Worm (Caenorhabditis elegans) whole organism, mixed stage, embryonic: Measurements from ENCODE around the gene npp-1.

Source experiments
- bed-3 ChIP-seq: fragments of 200-800 bp; sonication (Bioruptor generic); optimal IDR thresholded peaks from 3 replicates; lab custom pipeline; 2018; ENCODE audit warnings: mild to moderate bottlenecking, missing genetic modification characterization, moderate library complexity, missing compliant biosample characterization
- blmp-1 ChIP-seq: fragments of 150-350 bp; optimal IDR thresholded peaks from 2 replicates; lab custom pipeline; 2014; ENCODE audit warnings: missing biosample characterization, missing genetic modification characterization
- ceh-39 ChIP-seq: fragments of 150-350 bp; optimal IDR thresholded peaks from 2 replicates; lab custom pipeline; 2014; ENCODE audit warnings: missing biosample characterization, missing genetic modification characterization
- ceh-43 ChIP-seq: fragments of 200-800 bp; sonication (Bioruptor generic); optimal IDR thresholded peaks from 2 replicates; lab custom pipeline; 2018; ENCODE audit warnings: mild to moderate bottlenecking, missing genetic modification characterization, moderate library complexity, missing compliant biosample characterization
- ces-1 ChIP-seq: fragments of 150-350 bp; optimal IDR thresholded peaks from 2 replicates; lab custom pipeline; 2014; ENCODE audit warnings: missing biosample characterization, missing genetic modification reagents, missing genetic modification characterization
- cnd-1 ChIP-seq: fragments of 200-800 bp; sonication (Bioruptor generic); optimal IDR thresholded peaks from 2 replicates; lab custom pipeline; 2018; ENCODE audit warnings: mild to moderate bottlenecking, missing genetic modification characterization, missing compliant biosample characterization
- drap-1 ChIP-seq: fragments of 200-800 bp; sonication (Bioruptor generic); optimal IDR thresholded peaks from 3 replicates; lab custom pipeline; 2018; ENCODE audit warnings: mild to moderate bottlenecking, missing genetic modification characterization, missing compliant biosample characterization
- elt-1 ChIP-seq: sonication (generic microtip); optimal IDR thresholded peaks from 2 replicates; lab custom pipeline; 2017; ENCODE audit warnings: missing genetic modification characterization, mild to moderate bottlenecking, missing compliant biosample characterization, antibody characterized with exemption, moderate library complexity, borderline replicate concordance; ENCODE audit not compliant: insufficient read depth
- elt-3 ChIP-seq: fragments of 150-350 bp; optimal IDR thresholded peaks from 2 replicates; lab custom pipeline; 2014; ENCODE audit warnings: missing biosample characterization, missing genetic modification characterization
- flh-1 ChIP-seq: fragments of 200-800 bp; sonication (Bioruptor generic); optimal IDR thresholded peaks from 2 replicates; lab custom pipeline; 2018; ENCODE audit warnings: mild to moderate bottlenecking, missing genetic modification characterization, moderate library complexity, missing compliant biosample characterization
- ham-2 ChIP-seq: fragments of 200-800 bp; sonication (Bioruptor generic); optimal IDR thresholded peaks from 2 replicates; lab custom pipeline; 2018; ENCODE audit warnings: mild to moderate bottlenecking, missing genetic modification characterization, missing compliant biosample characterization
- hlh-1 ChIP-seq: fragments of 150-350 bp; optimal IDR thresholded peaks from 2 replicates; lab custom pipeline; 2014; ENCODE audit warnings: missing biosample characterization, missing genetic modification reagents, missing genetic modification characterization
- lin-13 ChIP-seq: fragments of 150-350 bp; optimal IDR thresholded peaks from 2 replicates; lab custom pipeline; 2014; ENCODE audit warnings: missing biosample characterization, missing genetic modification characterization
- lin-32 ChIP-seq: fragments of 200-800 bp; sonication (Bioruptor generic); optimal IDR thresholded peaks from 2 replicates; lab custom pipeline; 2018; ENCODE audit warnings: mild to moderate bottlenecking, missing genetic modification characterization, missing compliant biosample characterization
- lsy-2 ChIP-seq: fragments of 150-350 bp; optimal IDR thresholded peaks from 2 replicates; lab custom pipeline; 2014; ENCODE audit warnings: missing biosample characterization, missing genetic modification characterization
- mab-5 ChIP-seq: fragments of 150-350 bp; optimal IDR thresholded peaks from 2 replicates; lab custom pipeline; 2014; ENCODE audit warnings: missing biosample characterization, missing genetic modification characterization
- mep-1 ChIP-seq: fragments of 150-350 bp; optimal IDR thresholded peaks from 2 replicates; lab custom pipeline; 2017; ENCODE audit warnings: missing biosample characterization, missing genetic modification reagents, missing genetic modification characterization, inconsistent platforms
- mls-2 ChIP-seq: sonication (generic microtip); optimal IDR thresholded peaks from 2 replicates; lab custom pipeline; 2016; ENCODE audit warnings: mild to moderate bottlenecking, missing genetic modification characterization, moderate library complexity, missing compliant biosample characterization
- nhr-12 ChIP-seq: fragments of 150-350 bp; optimal IDR thresholded peaks from 2 replicates; lab custom pipeline; 2014; ENCODE audit warnings: missing biosample characterization, missing genetic modification characterization
- nhr-2 ChIP-seq: fragments of 150-350 bp; optimal IDR thresholded peaks from 2 replicates; lab custom pipeline; 2014; ENCODE audit warnings: missing biosample characterization, missing genetic modification characterization
- nhr-237 ChIP-seq: fragments of 150-350 bp; optimal IDR thresholded peaks from 2 replicates; lab custom pipeline; 2014; ENCODE audit warnings: missing biosample characterization, missing genetic modification characterization
- nhr-28 ChIP-seq: fragments of 150-350 bp; optimal IDR thresholded peaks from 2 replicates; lab custom pipeline; 2014; ENCODE audit warnings: missing biosample characterization, missing genetic modification characterization
- sem-2 ChIP-seq: fragments of 200-800 bp; sonication (Bioruptor generic); optimal IDR thresholded peaks from 2 replicates; lab custom pipeline; 2018; ENCODE audit warnings: mild to moderate bottlenecking, missing genetic modification characterization, missing compliant biosample characterization
- sptf-1 ChIP-seq: sonication (generic microtip); optimal IDR thresholded peaks from 2 replicates; lab custom pipeline; 2017; ENCODE audit warnings: mild to moderate bottlenecking, missing genetic modification characterization, moderate library complexity, missing compliant biosample characterization
- tbx-8 ChIP-seq: fragments of 200-800 bp; sonication (Bioruptor generic); optimal IDR thresholded peaks from 2 replicates; lab custom pipeline; 2018; ENCODE audit warnings: mild to moderate bottlenecking, missing genetic modification characterization, moderate library complexity, missing compliant biosample characterization
- unc-120 ChIP-seq: sonication (generic microtip); optimal IDR thresholded peaks from 2 replicates; lab custom pipeline; 2017; ENCODE audit warnings: missing genetic modification characterization, missing compliant biosample characterization; ENCODE audit not compliant: poor library complexity, severe bottlenecking
- unc-39 ChIP-seq: fragments of 150-350 bp; optimal IDR thresholded peaks from 2 replicates; lab custom pipeline; 2014; ENCODE audit warnings: missing biosample characterization, missing genetic modification characterization
- unc-62 ChIP-seq: fragments of 150-350 bp; optimal IDR thresholded peaks from 2 replicates; lab custom pipeline; 2014; ENCODE audit warnings: missing biosample characterization, missing genetic modification reagents, missing genetic modification characterization
- zip-8 ChIP-seq: fragments of 150-350 bp; optimal IDR thresholded peaks from 2 replicates; lab custom pipeline; 2014; ENCODE audit warnings: missing biosample characterization, missing genetic modification characterization
- ztf-11 ChIP-seq: fragments of 150-350 bp; optimal IDR thresholded peaks from 2 replicates; lab custom pipeline; 2014; ENCODE audit warnings: missing biosample characterization, missing genetic modification characterization

Gene npp-1

DNA sequence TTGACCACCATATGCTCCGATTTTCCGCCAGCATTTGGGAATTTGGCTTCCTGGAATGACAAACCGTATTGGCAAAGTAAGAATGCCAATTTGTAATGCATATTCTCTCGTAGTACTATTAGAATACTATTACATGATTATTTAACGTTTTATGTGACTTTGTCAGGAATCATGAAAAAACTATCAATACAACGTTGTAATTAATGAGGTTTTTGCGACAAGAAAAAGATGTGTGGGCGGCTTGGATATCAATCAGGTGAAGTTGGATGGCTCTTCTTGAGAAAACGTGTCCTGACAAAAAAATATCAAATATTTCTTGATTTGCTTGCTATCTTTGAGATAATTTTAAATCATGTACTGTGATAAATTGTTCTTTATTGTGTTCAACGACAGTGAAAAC lies 10.2 kb upstream of the npp-1 start, which contains the start of gene K07F5.7:
Gene K07F5.7, minus strand, starts transcription at position 101 of the 400 bp plus-strand sequence.
- TF ChIP-seq nhr-28 (tag; lab: Kevin White, UChicago): no peak
- no peak for TF ChIP-seq cnd-1 (tag; lab: Kevin White, UChicago)
- no peak for TF ChIP-seq ceh-39
- TF ChIP-seq sem-2 (GFP tag; lab: Kevin White, UChicago): no peak
- TF ChIP-seq drap-1 (GFP tag; lab: Kevin White, UChicago): no peak
- TF ChIP-seq, all 35 proteins: peak for 0

DNA sequence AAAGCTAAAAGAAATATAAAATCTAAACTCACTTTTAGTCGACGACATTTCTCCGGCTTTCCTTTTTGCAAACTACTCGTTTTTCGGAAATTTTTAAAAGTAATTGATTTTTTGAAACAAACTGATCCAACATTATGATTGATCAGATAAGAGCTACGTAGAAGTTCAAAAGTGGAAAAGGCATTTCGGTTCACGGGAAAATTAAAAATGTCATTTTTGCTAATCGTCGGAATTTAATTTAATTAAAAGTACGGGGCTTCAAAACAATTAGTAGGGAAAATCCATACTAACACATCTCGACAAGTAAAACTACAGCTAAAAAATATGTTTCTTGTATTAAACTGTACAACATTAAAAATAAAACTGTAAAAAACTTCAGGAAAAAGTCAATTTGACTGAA lies 8.7 kb upstream of the npp-1 start, which contains the start of gene K07F5.8:
Gene K07F5.8, minus strand, starts transcription at position 101 of the 400 bp plus-strand sequence.
- no peak for TF ChIP-seq lin-13
- no peak for TF ChIP-seq sptf-1 (tag; lab: Kevin White, UChicago)
- TF ChIP-seq lsy-2 (tag; lab: Kevin White, UChicago): no peak
- TF ChIP-seq nhr-28 (tag; lab: Kevin White, UChicago): no peak
- TF ChIP-seq hlh-1 (tag; lab: Kevin White, UChicago): no peak
- no peak for TF ChIP-seq nhr-12 (tag; lab: Kevin White, UChicago)
- no peak for TF ChIP-seq ztf-11
- no peak for TF ChIP-seq elt-3 (tag; lab: Kevin White, UChicago)
- no peak for TF ChIP-seq unc-39 (tag; lab: Kevin White, UChicago)
- no peak for TF ChIP-seq ham-2 (GFP tag; lab: Kevin White, UChicago)
- no peak for TF ChIP-seq ces-1 (GFP tag; lab: Kevin White, UChicago)
- TF ChIP-seq mep-1 (tag; lab: Kevin White, UChicago): no peak
- no peak for TF ChIP-seq unc-120 (tag; lab: Kevin White, UChicago)
- TF ChIP-seq drap-1 (GFP tag; lab: Kevin White, UChicago): no peak
- no peak for TF ChIP-seq bed-3
- TF ChIP-seq mls-2: no peak
- no peak for TF ChIP-seq ceh-39

DNA sequence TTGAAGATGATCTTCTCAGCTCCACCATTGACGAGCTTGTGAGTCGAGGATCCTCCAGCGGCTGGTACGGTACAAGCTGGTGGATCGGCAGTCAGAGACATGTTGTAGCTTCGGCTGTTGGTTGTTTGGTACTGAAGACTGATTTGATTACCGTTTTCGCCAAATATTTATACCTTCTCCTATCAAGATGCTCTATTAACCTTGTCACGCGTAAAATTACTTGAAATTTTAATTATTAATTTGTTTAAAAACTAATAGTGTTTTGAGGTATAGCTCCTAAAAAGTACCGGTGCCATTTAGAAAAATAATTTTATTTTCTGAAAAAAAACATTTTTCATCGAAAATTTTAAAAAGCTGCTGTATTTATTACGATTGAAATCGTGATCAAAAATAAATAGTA lies 7.4 kb upstream of the npp-1 start, which contains the start of gene ssp-10:
Gene ssp-10, minus strand, starts transcription at position 101 of the 400 bp plus-strand sequence.
- TF ChIP-seq nhr-2 (tag; lab: Kevin White, UChicago): no peak
- TF ChIP-seq bed-3: no peak

DNA sequence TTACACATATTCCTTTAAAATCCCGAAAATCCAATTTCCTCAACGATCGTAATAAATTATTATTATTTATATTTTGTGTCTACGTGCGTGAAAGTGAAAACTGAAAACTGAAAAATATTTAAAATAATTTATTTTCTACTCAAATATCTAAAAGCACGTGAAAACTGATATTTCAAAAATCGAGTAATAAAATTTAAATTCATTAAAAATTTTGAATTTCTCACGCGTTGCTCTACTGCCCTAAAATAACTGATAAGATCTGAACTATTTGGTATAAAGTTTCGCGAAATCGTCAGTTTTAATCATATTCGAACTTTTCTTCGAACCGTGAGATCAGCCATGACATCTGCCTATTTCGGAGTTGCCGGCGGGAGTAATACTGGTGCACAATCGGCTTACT lies 6.0 kb upstream of the npp-1 start, which contains the start of gene ssq-1:
Gene ssq-1, plus strand, starts transcription at position 301 of the 400 bp plus-strand sequence.
- TF ChIP-seq mls-2 (no peak), flh-1 (GFP tag; lab: Kevin White, UChicago) (no peak), ces-1 (GFP tag; lab: Kevin White, UChicago) (no peak), tbx-8 (GFP tag; lab: Kevin White, UChicago) (no peak), nhr-12 (tag; lab: Kevin White, UChicago) (no peak), sptf-1 (tag; lab: Kevin White, UChicago) (no peak), ham-2 (GFP tag; lab: Kevin White, UChicago) (no peak), mab-5 (tag; lab: Kevin White, UChicago) (no peak), drap-1 (GFP tag; lab: Kevin White, UChicago) (no peak), unc-39 (tag; lab: Kevin White, UChicago) (no peak), cnd-1 (tag; lab: Kevin White, UChicago) (no peak), mep-1 (tag; lab: Kevin White, UChicago) (no peak), elt-1 (tag; lab: Kevin White, UChicago) (no peak), lsy-2 (tag; lab: Kevin White, UChicago) (no peak), sem-2 (GFP tag; lab: Kevin White, UChicago) (no peak)

DNA sequence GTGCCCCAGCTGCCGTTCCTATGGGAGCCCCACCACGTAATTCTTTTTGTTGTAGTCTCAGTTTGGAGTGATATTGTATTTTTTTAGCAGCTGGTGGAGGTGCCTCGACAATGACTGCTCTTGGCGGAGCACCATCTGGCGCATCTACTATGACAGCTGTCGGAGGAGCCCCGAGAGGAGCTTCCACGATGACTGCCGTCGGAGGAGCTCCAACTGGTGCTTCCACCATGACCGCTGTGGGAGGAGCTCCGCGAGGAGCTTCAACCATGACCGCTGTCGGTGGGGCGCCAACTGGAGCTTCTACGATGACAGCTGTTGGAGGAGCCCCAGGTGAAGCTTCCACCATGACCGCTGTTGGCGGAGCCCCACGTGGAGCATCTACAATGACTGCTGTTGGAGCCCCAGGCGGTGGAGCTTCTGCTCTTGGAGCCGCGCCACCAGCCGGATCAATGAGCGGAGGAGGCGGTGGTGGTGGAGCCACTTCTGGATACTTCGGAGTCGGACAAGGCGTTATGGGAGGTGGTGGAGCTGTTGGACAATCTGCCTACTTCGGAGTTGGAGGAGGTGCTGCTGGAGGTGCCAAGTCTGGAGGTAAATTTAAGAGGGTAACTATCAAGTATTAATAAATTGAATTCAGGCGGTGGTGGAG lies 5.3 kb upstream of the npp-1 start:
- TF ChIP-seq lin-32: peak; percentile 62
- no peak for TF ChIP-seq ceh-43 (GFP tag; lab: Kevin White, UChicago)

DNA sequence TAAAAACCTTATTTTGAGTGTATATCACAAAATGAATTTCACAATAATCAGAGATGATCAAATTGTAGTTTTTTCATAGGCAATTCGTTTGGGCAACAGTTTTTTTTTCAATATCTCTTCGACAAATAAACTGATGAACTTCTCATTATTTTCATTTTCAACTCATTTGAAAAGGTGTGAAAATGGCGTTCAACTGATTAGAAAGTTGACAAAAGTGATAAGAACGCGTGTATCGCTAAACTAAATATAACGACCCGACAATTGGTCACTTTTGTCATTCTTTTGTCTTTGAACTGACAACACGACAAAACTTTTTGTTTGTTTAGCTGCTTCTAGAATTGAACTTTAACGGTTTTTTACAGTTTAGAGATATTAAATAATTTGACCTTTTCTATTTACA lies 3.3 kb upstream of the npp-1 start:
- no peak for TF ChIP-seq ham-2 (GFP tag; lab: Kevin White, UChicago)
- no peak for TF ChIP-seq sem-2 (GFP tag; lab: Kevin White, UChicago)
- TF ChIP-seq blmp-1: no peak
- no peak for TF ChIP-seq mls-2
- TF ChIP-seq unc-62 (GFP tag; lab: Kevin White, UChicago): no peak
- TF ChIP-seq sptf-1 (tag; lab: Kevin White, UChicago): no peak
- no peak for TF ChIP-seq lin-32
- no peak for TF ChIP-seq unc-39 (tag; lab: Kevin White, UChicago)
- TF ChIP-seq drap-1 (GFP tag; lab: Kevin White, UChicago): no peak
- no peak for TF ChIP-seq mep-1 (tag; lab: Kevin White, UChicago)
- no peak for TF ChIP-seq nhr-237 (tag; lab: Kevin White, UChicago)
- TF ChIP-seq cnd-1 (tag; lab: Kevin White, UChicago): no peak
- no peak for TF ChIP-seq zip-8 (tag; lab: Kevin White, UChicago)
- TF ChIP-seq ztf-11: no peak
